Worm (Caenorhabditis elegans) whole organism, young adult: ENCODE measurements around the gene F56D6.23.

Source experiments
- B0035.1 ChIP-seq: sonication (generic microtip); optimal IDR thresholded peaks from 2 replicates; lab custom pipeline; 2016; ENCODE audit warnings: missing genetic modification characterization, mild to moderate bottlenecking, missing compliant biosample characterization, missing genotype, missing genetic modification reagents
- C17E4.6 ChIP-seq: fragments of 200-800 bp; sonication (Bioruptor generic); IDR thresholded peaks from 2 replicates; pipeline ENCODE4 v1.3.6; 2022; ENCODE audit warnings: missing genetic modification reagents, missing genetic modification characterization, missing compliant biosample characterization
- F10E7.11 ChIP-seq: sonication (generic microtip); optimal IDR thresholded peaks from 2 replicates; lab custom pipeline; 2017; ENCODE audit warnings: mild to moderate bottlenecking, missing genetic modification characterization, moderate library complexity, missing compliant biosample characterization
- F55B11.4 ChIP-seq: sonication (generic microtip); optimal IDR thresholded peaks from 2 replicates; lab custom pipeline; 2016; ENCODE audit warnings: missing compliant biosample characterization, missing genetic modification characterization, borderline replicate concordance; ENCODE audit not compliant: insufficient read depth
- K12H6.12 ChIP-seq: fragments of 200-800 bp; sonication (Bioruptor generic); optimal IDR thresholded peaks from 2 replicates; lab custom pipeline; 2018; ENCODE audit warnings: mild to moderate bottlenecking, missing genetic modification characterization, missing compliant biosample characterization
- Y53G8AR.9 ChIP-seq: fragments of 200-800 bp; sonication (Bioruptor generic); conservative IDR thresholded peaks from 2 replicates; pipeline ENCODE4 v1.3.6; 2022; ENCODE audit warnings: missing genetic modification reagents, missing genetic modification characterization, missing compliant biosample characterization
- Y56A3A.18 ChIP-seq: fragments of 200-800 bp; sonication (Bioruptor generic); IDR thresholded peaks from 2 replicates; pipeline ENCODE4 v1.3.6; 2022; ENCODE audit warnings: missing genetic modification reagents, missing genetic modification characterization, missing compliant biosample characterization
- Y79H2A.3 ChIP-seq: fragments of 200-800 bp; sonication (Bioruptor generic); conservative IDR thresholded peaks from 2 replicates; pipeline ENCODE4 v1.3.6; 2022; ENCODE audit warnings: missing genetic modification reagents, missing genetic modification characterization, missing compliant biosample characterization
- akir-1 ChIP-seq: fragments of 200-800 bp; sonication (Bioruptor generic); optimal IDR thresholded peaks from 2 replicates; lab custom pipeline; 2018; ENCODE audit warnings: mild to moderate bottlenecking, missing genetic modification characterization, moderate library complexity, missing compliant biosample characterization
- ama-1 ChIP-seq, 3 experiments: fragments of 150-350 bp in 1 of 3; sonication (generic microtip) in 2 of 3; optimal IDR thresholded peaks; 2 replicates each; lab custom pipeline; 2014 to 2018; ENCODE audit warnings: missing biosample characterization in 2 of 3, missing genetic modification characterization in 2 of 3, missing genetic modification reagents in 2 of 3
- atf-7 ChIP-seq: sonication (generic microtip); optimal IDR thresholded peaks from 2 replicates; lab custom pipeline; 2017; ENCODE audit warnings: mild to moderate bottlenecking, missing genetic modification characterization, missing compliant biosample characterization
- attf-5 ChIP-seq: fragments of 200-800 bp; sonication (Bioruptor generic); optimal IDR thresholded peaks from 2 replicates; lab custom pipeline; 2018; ENCODE audit warnings: mild to moderate bottlenecking, missing genetic modification characterization, missing compliant biosample characterization
- bed-1 ChIP-seq: fragments of 200-800 bp; sonication (Bioruptor generic); IDR thresholded peaks from 2 replicates; pipeline ENCODE4 v1.3.6; 2022; ENCODE audit warnings: missing genetic modification reagents, missing genetic modification characterization, missing compliant biosample characterization
- cebp-1 ChIP-seq, 2 experiments: fragments of 200-800 bp in 1 of 2; sonication (Bioruptor generic) in 1 of 2; sonication (generic microtip) in 1 of 2; IDR thresholded peaks in 1 of 2; optimal IDR thresholded peaks in 1 of 2; 2 replicates each; pipeline versions ENCODE4 v1.3.6 to Lab custom; 2017 to 2022; ENCODE audit warnings: missing compliant biosample characterization in 2 of 2, missing genetic modification characterization in 2 of 2, mild to moderate bottlenecking in 1 of 2, missing genetic modification reagents in 1 of 2, moderate library complexity in 1 of 2
- ceh-100 ChIP-seq: fragments of 200-800 bp; sonication (Bioruptor generic); IDR thresholded peaks from 2 replicates; pipeline ENCODE4 v1.3.6; 2022; ENCODE audit warnings: missing genetic modification reagents, missing genetic modification characterization, missing compliant biosample characterization
- ceh-27 ChIP-seq: fragments of 200-800 bp; sonication (Bioruptor generic); optimal IDR thresholded peaks from 2 replicates; lab custom pipeline; 2018; ENCODE audit warnings: mild to moderate bottlenecking, missing genetic modification characterization, moderate library complexity, missing compliant biosample characterization
- ceh-40 ChIP-seq: fragments of 200-800 bp; sonication (Bioruptor generic); IDR thresholded peaks from 2 replicates; pipeline ENCODE4 v1.3.6; 2022; ENCODE audit warnings: missing genetic modification characterization, missing compliant biosample characterization
- ceh-58 ChIP-seq: fragments of 200-800 bp; sonication (Bioruptor generic); IDR thresholded peaks from 2 replicates; pipeline ENCODE4 v1.3.6; 2022; ENCODE audit warnings: missing genetic modification characterization, missing compliant biosample characterization
- die-1 ChIP-seq: sonication (generic microtip); optimal IDR thresholded peaks from 2 replicates; lab custom pipeline; 2016; ENCODE audit warnings: missing genotype, mild to moderate bottlenecking, missing genetic modification characterization, missing compliant biosample characterization
- egl-44 ChIP-seq: fragments of 200-800 bp; sonication (Bioruptor generic); IDR thresholded peaks from 2 replicates; pipeline ENCODE4 v1.3.6; 2022; ENCODE audit warnings: missing genetic modification reagents, missing genetic modification characterization, missing compliant biosample characterization
- ets-4 ChIP-seq: fragments of 200-800 bp; sonication (Bioruptor generic); optimal IDR thresholded peaks from 2 replicates; lab custom pipeline; 2018; ENCODE audit warnings: mild to moderate bottlenecking, missing genetic modification characterization, missing compliant biosample characterization
- hlh-26 ChIP-seq: fragments of 200-800 bp; sonication (Bioruptor generic); conservative IDR thresholded peaks from 2 replicates; pipeline ENCODE4 v1.3.6; 2022; ENCODE audit warnings: missing genetic modification reagents, missing genetic modification characterization, missing compliant biosample characterization
- hmg-1.2 ChIP-seq: fragments of 200-800 bp; sonication (Bioruptor generic); IDR thresholded peaks from 2 replicates; pipeline ENCODE4 v1.3.6; 2022; ENCODE audit warnings: missing genetic modification reagents, missing genetic modification characterization, missing compliant biosample characterization
- lag-1 ChIP-seq: fragments of 200-800 bp; sonication (Bioruptor generic); IDR thresholded peaks from 2 replicates; pipeline ENCODE4 v1.3.6; 2022; ENCODE audit warnings: missing genetic modification reagents, missing genetic modification characterization, missing compliant biosample characterization
- let-607 ChIP-seq, 2 experiments: fragments of 200-800 bp in 1 of 2; sonication (Bioruptor generic) in 1 of 2; sonication (generic microtip) in 1 of 2; optimal IDR thresholded peaks; 2 replicates each; lab custom pipeline; 2016 to 2018; ENCODE audit warnings: mild to moderate bottlenecking in 2 of 2, missing compliant biosample characterization in 2 of 2, missing genetic modification characterization in 2 of 2, moderate library complexity in 2 of 2, missing genotype in 1 of 2
- lir-1 ChIP-seq: fragments of 200-800 bp; sonication (Bioruptor generic); conservative IDR thresholded peaks from 2 replicates; pipeline ENCODE4 v1.3.6; 2022; ENCODE audit warnings: missing genetic modification reagents, missing genetic modification characterization, missing compliant biosample characterization
- madf-10 ChIP-seq: sonication (generic microtip); optimal IDR thresholded peaks from 2 replicates; lab custom pipeline; 2016; ENCODE audit warnings: mild to moderate bottlenecking, missing genetic modification characterization, missing compliant biosample characterization
- madf-3 ChIP-seq: fragments of 200-800 bp; sonication (Bioruptor generic); IDR thresholded peaks from 2 replicates; pipeline ENCODE4 v1.3.6; 2022; ENCODE audit warnings: missing genetic modification reagents, missing genetic modification characterization, missing compliant biosample characterization
- madf-6 ChIP-seq: fragments of 200-800 bp; sonication (Bioruptor generic); IDR thresholded peaks from 2 replicates; pipeline ENCODE4 v1.3.6; 2022; ENCODE audit warnings: missing genetic modification reagents, missing genetic modification characterization, missing compliant biosample characterization
- mcd-1 ChIP-seq: fragments of 200-800 bp; sonication (Bioruptor generic); IDR thresholded peaks from 2 replicates; pipeline ENCODE4 v1.3.6; 2022; ENCODE audit warnings: missing genetic modification reagents, missing genetic modification characterization, missing compliant biosample characterization
- nfya-1 ChIP-seq: sonication (generic microtip); optimal IDR thresholded peaks from 2 replicates; lab custom pipeline; 2017; ENCODE audit warnings: antibody characterized with exemption, missing compliant biosample characterization, missing genetic modification characterization, borderline replicate concordance; ENCODE audit not compliant: insufficient read depth
- nhr-27 ChIP-seq: fragments of 200-800 bp; sonication (Bioruptor generic); optimal IDR thresholded peaks from 2 replicates; lab custom pipeline; 2018; ENCODE audit warnings: mild to moderate bottlenecking, missing genetic modification characterization, moderate library complexity, missing compliant biosample characterization
- nhr-80 ChIP-seq: sonication (generic microtip); optimal IDR thresholded peaks from 2 replicates; lab custom pipeline; 2016; ENCODE audit warnings: missing genetic modification characterization, missing compliant biosample characterization
- rpc-1 ChIP-seq, 2 experiments: fragments of 150-350 bp in 1 of 2; sonication (generic microtip) in 1 of 2; optimal IDR thresholded peaks; 2 replicates each; lab custom pipeline; 2014 to 2018; ENCODE audit warnings: missing biosample characterization in 1 of 2, missing genetic modification characterization in 1 of 2, missing genetic modification reagents in 1 of 2, missing genotype in 1 of 2
- sea-2 ChIP-seq: fragments of 200-800 bp; sonication (Bioruptor generic); IDR thresholded peaks from 2 replicates; pipeline ENCODE4 v1.3.6; 2022; ENCODE audit warnings: missing genetic modification characterization, missing compliant biosample characterization
- tbp1 ChIP-seq: fragments of 200-800 bp; sonication (Bioruptor generic); optimal IDR thresholded peaks from 2 replicates; lab custom pipeline; 2018; ENCODE audit warnings: mild to moderate bottlenecking, missing genetic modification characterization, missing compliant biosample characterization
- tbx-9 ChIP-seq: sonication (generic microtip); optimal IDR thresholded peaks from 2 replicates; lab custom pipeline; 2016; ENCODE audit warnings: borderline replicate concordance, missing genetic modification characterization, inconsistent platforms, missing compliant biosample characterization
- tlf-1 ChIP-seq: fragments of 200-800 bp; sonication (Bioruptor generic); optimal IDR thresholded peaks from 2 replicates; lab custom pipeline; 2018; ENCODE audit warnings: mild to moderate bottlenecking, missing genetic modification characterization, missing compliant biosample characterization
- unc-62 ChIP-seq: fragments of 150-350 bp; optimal IDR thresholded peaks from 2 replicates; lab custom pipeline; 2014; ENCODE audit warnings: missing biosample characterization, missing genetic modification reagents, missing genetic modification characterization
- zfh-2 ChIP-seq: fragments of 200-800 bp; sonication (Bioruptor generic); conservative IDR thresholded peaks from 2 replicates; pipeline ENCODE4 v1.3.6; 2022; ENCODE audit warnings: missing genetic modification reagents, missing genetic modification characterization, missing compliant biosample characterization
- ztf-22 ChIP-seq: fragments of 200-800 bp; sonication (Bioruptor generic); optimal IDR thresholded peaks from 2 replicates; lab custom pipeline; 2018; ENCODE audit warnings: mild to moderate bottlenecking, missing genetic modification characterization, moderate library complexity, missing compliant biosample characterization
- ztf-3 ChIP-seq: fragments of 200-800 bp; sonication (Bioruptor generic); optimal IDR thresholded peaks from 2 replicates; lab custom pipeline; 2018; ENCODE audit warnings: mild to moderate bottlenecking, missing genetic modification characterization, missing compliant biosample characterization

Gene F56D6.23

DNA sequence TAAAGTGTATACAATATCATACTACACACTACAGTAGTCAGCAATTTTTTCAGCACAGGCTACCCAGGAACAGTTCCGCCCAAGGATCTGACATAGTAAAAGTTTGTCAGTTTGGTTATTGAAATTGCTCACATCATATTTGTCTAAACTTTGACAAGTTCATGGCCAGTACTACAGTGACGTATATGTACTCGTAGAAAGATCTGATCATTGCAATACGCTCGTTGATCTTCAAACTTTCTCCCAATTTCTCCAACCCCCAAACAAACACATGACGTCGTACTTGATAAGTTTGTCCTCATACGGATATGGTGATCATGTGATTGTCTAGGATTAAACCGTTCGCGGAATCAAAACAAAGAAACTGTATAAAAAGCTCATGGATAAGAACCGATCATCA, 23.5 kb upstream of the F56D6.23 start, which contains the start of gene dct-8 (continued):
- TF ChIP-seq rpc-1 (optimal IDR thresholded peaks at IDR 0.05; lab: Kevin White, UChicago) (no peak), rpc-1 (tag; optimal IDR thresholded peaks at IDR 0.05; lab: Kevin White, UChicago) (no peak), nfya-1 (tag; lab: Kevin White, UChicago) (no peak)
- TF ChIP-seq, all 124 proteins: peak for 0

DNA sequence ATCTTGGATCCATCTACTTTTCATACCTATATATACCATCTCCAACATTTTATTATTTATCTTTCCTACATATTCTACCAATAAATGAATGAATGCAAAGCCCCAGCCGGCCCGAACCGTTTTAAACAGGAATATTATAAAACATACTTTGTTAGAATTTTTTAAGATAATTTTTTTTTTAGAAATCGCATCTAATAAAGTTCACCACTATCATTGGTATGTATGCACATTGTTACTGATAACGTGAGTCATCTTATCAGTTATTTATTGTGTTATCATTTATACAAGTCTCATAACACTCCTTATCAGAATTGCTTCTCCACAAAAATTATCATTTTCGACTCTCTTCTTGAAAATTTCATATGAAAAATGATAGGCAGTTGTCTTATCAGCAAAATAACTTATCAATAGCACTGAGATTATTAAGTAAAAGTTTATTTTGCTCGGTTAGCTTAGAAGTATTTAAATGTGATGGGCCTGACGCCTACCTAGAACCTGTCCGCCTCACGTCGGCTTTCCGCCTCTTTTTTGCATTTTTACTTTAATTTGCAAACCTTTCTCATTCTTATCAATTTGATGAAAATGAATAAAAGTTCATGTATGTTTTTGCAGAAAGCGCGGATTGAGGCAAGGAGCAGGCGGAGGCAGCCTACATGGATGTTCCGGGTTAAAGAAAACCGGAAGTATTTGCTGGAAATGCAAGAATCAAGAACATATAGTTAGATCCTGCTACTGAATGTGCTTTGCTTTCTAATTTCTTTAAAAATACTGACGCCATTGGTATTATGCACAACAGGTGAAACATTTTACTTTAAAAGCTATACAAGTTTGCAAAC, 18.3 kb upstream of the F56D6.23 start, which contains the start of gene srz-62:
srz-62 (plus strand) TSS at position 786 of the 836 bp plus-strand sequence.
- peak; percentile 95 for TF ChIP-seq nhr-80 (tag; lab: Kevin White, UChicago)
- no peak for TF ChIP-seq ceh-100 (GFP tag; lab: Robert Waterston, UW)
- no peak for TF ChIP-seq hlh-26 (GFP tag; lab: Robert Waterston, UW)
- TF ChIP-seq C17E4.6 (GFP tag; lab: Robert Waterston, UW): no peak
- peak; percentile 88 for TF ChIP-seq unc-62 (GFP tag; lab: Kevin White, UChicago)
- peak; percentile 82 for TF ChIP-seq atf-7 (tag; lab: Kevin White, UChicago)
- TF ChIP-seq madf-10 (tag; lab: Kevin White, UChicago): no peak
- TF ChIP-seq egl-44: no peak
- TF ChIP-seq tbp1 (GFP tag; lab: Kevin White, UChicago): peak; percentile 17
- TF ChIP-seq tbx-9 (tag; lab: Kevin White, UChicago): no peak
- no peak for TF ChIP-seq ama-1 (optimal IDR thresholded peaks at IDR 0.05; lab: Kevin White, UChicago)
- no peak for TF ChIP-seq ama-1 (GFP tag; optimal IDR thresholded peaks at IDR 0.05; lab: Kevin White, UChicago)
- TF ChIP-seq sea-2 (GFP tag; lab: Robert Waterston, UW): no peak
- peak; percentile 50 for TF ChIP-seq tlf-1 (GFP tag; lab: Kevin White, UChicago)
- no peak for TF ChIP-seq madf-3 (GFP tag; lab: Robert Waterston, UW)
- TF ChIP-seq ztf-22 (GFP tag; lab: Kevin White, UChicago): peak; percentile 82
- TF ChIP-seq let-607 (tag; optimal IDR thresholded peaks at IDR 0.05; lab: Kevin White, UChicago): peak in 1 of 2 experiments; percentile 48
- TF ChIP-seq F10E7.11 (tag; lab: Kevin White, UChicago): no peak
- no peak for TF ChIP-seq cebp-1 (GFP tag; IDR thresholded peaks at IDR 0.05; lab: Robert Waterston, UW)
- no peak for TF ChIP-seq cebp-1 (tag; optimal IDR thresholded peaks at IDR 0.05; lab: Kevin White, UChicago)
- TF ChIP-seq K12H6.12 (tag; lab: Kevin White, UChicago): no peak
- no peak for TF ChIP-seq hmg-1.2 (GFP tag; lab: Robert Waterston, UW)
- no peak for TF ChIP-seq B0035.1 (tag; lab: Kevin White, UChicago)
- TF ChIP-seq lir-1 (GFP tag; lab: Robert Waterston, UW): no peak
- no peak for TF ChIP-seq nfya-1 (tag; lab: Kevin White, UChicago)
- TF ChIP-seq Y53G8AR.9: no peak
- no peak for TF ChIP-seq akir-1 (GFP tag; lab: Kevin White, UChicago)
- no peak for TF ChIP-seq mcd-1
- no peak for TF ChIP-seq Y79H2A.3 (GFP tag; lab: Robert Waterston, UW)
- peak; percentile 44; the same call in 1 of the 2 replicates for TF ChIP-seq Y56A3A.18 (GFP tag; lab: Robert Waterston, UW)
- TF ChIP-seq madf-6: no peak
- TF ChIP-seq ets-4: peak; percentile 89

DNA sequence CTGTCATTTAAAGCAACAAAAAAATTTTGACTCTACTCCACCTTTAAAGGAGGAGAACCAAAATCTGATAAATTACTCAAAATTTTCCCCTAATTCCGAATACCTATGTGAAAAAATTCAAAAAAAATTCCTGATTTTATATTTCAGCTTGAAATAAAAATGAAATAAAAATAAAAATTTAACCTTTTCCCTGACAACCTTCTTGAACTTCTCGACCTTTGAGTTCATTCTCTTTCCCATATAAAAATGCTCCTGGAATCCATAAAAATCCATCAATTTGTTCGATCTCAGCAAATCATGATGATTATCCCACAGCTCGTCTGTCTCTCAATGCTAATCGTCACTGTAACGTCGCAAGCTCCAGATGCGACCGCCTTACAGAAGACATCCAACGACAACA, 15.3 kb upstream of the F56D6.23 start, which contains the start of gene F56D6.6:
F56D6.6 (plus strand) TSS at position 301 of the 400 bp plus-strand sequence.
- TF ChIP-seq F55B11.4: no peak
- TF ChIP-seq ceh-58 (GFP tag; lab: Robert Waterston, UW): no peak
- no peak for TF ChIP-seq ceh-27
- TF ChIP-seq lag-1 (GFP tag; lab: Robert Waterston, UW): no peak
- TF ChIP-seq ets-4: no peak
- TF ChIP-seq ztf-3: no peak
- TF ChIP-seq unc-62 (GFP tag; lab: Kevin White, UChicago): no peak
- no peak for TF ChIP-seq ceh-40
- no peak for TF ChIP-seq die-1 (tag; lab: Kevin White, UChicago)
- no peak for TF ChIP-seq zfh-2 (GFP tag; lab: Robert Waterston, UW)
- no peak for TF ChIP-seq bed-1
- no peak for TF ChIP-seq nhr-27
- no peak for TF ChIP-seq attf-5
